Fruit fly (Drosophila melanogaster) whole organism, embryonic: ENCODE results near the gene SIFaR.

Experiments used
- ATbp ChIP-seq: fragments of 200-800 bp; sonication (Bioruptor generic); optimal IDR thresholded peaks from 2 replicates; lab custom pipeline; 2017; ENCODE audit warnings: missing biosample characterization, mild to moderate bottlenecking, missing genetic modification characterization, missing genetic modification reagents
- Bteb2 ChIP-seq: fragments of 200-800 bp; sonication (Bioruptor generic); optimal IDR thresholded peaks from 2 replicates; lab custom pipeline; 2016; ENCODE audit warnings: missing biosample characterization, missing genetic modification characterization
- CG11093 ChIP-seq: fragments of 200-800 bp; sonication (Bioruptor generic); IDR thresholded peaks from 3 replicates; pipeline ENCODE4 v1.3.6; 2022; ENCODE audit warnings: missing biosample characterization, missing genetic modification characterization
- CG11723 ChIP-seq: fragments of 200-800 bp; sonication (Bioruptor generic); optimal IDR thresholded peaks from 2 replicates; lab custom pipeline; 2017; ENCODE audit warnings: missing biosample characterization, mild to moderate bottlenecking, missing genetic modification characterization
- CG12659 ChIP-seq: fragments of 200-800 bp; sonication (Bioruptor generic); optimal IDR thresholded peaks from 3 replicates; lab custom pipeline; 2017; ENCODE audit warnings: mild to moderate bottlenecking, missing biosample characterization, missing genetic modification reagents, missing genetic modification characterization
- CG14014 ChIP-seq: fragments of 200-800 bp; sonication (Bioruptor generic); IDR thresholded peaks from 2 replicates; pipeline ENCODE4 v1.3.6; 2022; ENCODE audit warnings: missing biosample characterization, missing genetic modification characterization
- CG14441 ChIP-seq: fragments of 200-800 bp; sonication (Bioruptor generic); IDR thresholded peaks from 2 replicates; pipeline ENCODE4 v1.3.6; 2022; ENCODE audit warnings: missing biosample characterization, missing genetic modification characterization
- CG15601 ChIP-seq: fragments of 200-800 bp; sonication (Bioruptor generic); optimal IDR thresholded peaks from 3 replicates; lab custom pipeline; 2019; ENCODE audit warnings: missing biosample characterization, mild to moderate bottlenecking, missing genetic modification characterization, moderate library complexity
- CG1602 ChIP-seq: fragments of 200-800 bp; sonication (Bioruptor generic); optimal IDR thresholded peaks from 3 replicates; lab custom pipeline; 2016; ENCODE audit warnings: missing biosample characterization, missing genetic modification characterization
- CG17361 ChIP-seq: fragments of 200-800 bp; sonication (Bioruptor generic); IDR thresholded peaks from 3 replicates; pipeline ENCODE4 v1.3.6; 2022; ENCODE audit warnings: missing biosample characterization, missing genetic modification characterization
- CG2116 ChIP-seq: fragments of 200-800 bp; sonication (Bioruptor generic); optimal IDR thresholded peaks from 3 replicates; lab custom pipeline; 2018; ENCODE audit warnings: missing biosample characterization, mild to moderate bottlenecking, missing genetic modification characterization
- CG3995 ChIP-seq: fragments of 200-800 bp; sonication (Bioruptor generic); optimal IDR thresholded peaks from 3 replicates; lab custom pipeline; 2016; ENCODE audit warnings: missing biosample characterization, missing genetic modification characterization
- CG6175 ChIP-seq: fragments of 200-800 bp; sonication (Bioruptor generic); IDR thresholded peaks from 3 replicates; pipeline ENCODE4 v1.3.6; 2022; ENCODE audit warnings: missing biosample characterization, missing genetic modification characterization
- CG6765 ChIP-seq: fragments of 200-800 bp; sonication (Bioruptor generic); optimal IDR thresholded peaks from 3 replicates; lab custom pipeline; 2017; ENCODE audit warnings: missing biosample characterization, mild to moderate bottlenecking, missing genetic modification characterization
- CG7928 ChIP-seq: fragments of 200-800 bp; sonication (Bioruptor generic); optimal IDR thresholded peaks from 2 replicates; lab custom pipeline; 2017; ENCODE audit warnings: missing biosample characterization, mild to moderate bottlenecking, missing genetic modification characterization
- CG7963 ChIP-seq: fragments of 200-800 bp; sonication (Bioruptor generic); IDR thresholded peaks from 3 replicates; pipeline ENCODE4 v1.3.6; 2022; ENCODE audit warnings: missing biosample characterization, missing genetic modification characterization; ENCODE audit not compliant: partially characterized antibody
- CG8478 ChIP-seq: fragments of >200 bp; optimal IDR thresholded peaks from 2 replicates; lab custom pipeline; 2018
- Chrac-16 ChIP-seq: fragments of 200-800 bp; sonication (Bioruptor generic); optimal IDR thresholded peaks from 3 replicates; lab custom pipeline; 2016; ENCODE audit warnings: missing biosample characterization, missing genetic modification characterization
- CoRest ChIP-seq: fragments of 200-800 bp; sonication (Bioruptor generic); optimal IDR thresholded peaks from 3 replicates; lab custom pipeline; 2018; ENCODE audit warnings: missing biosample characterization, mild to moderate bottlenecking, missing genetic modification characterization, moderate library complexity
- Doc2 ChIP-seq: fragments of 200-800 bp; sonication (Bioruptor generic); IDR thresholded peaks from 2 replicates; pipeline ENCODE4 v1.3.6; 2022; ENCODE audit warnings: missing biosample characterization, missing genetic modification characterization
- Dref ChIP-seq: fragments of 200-800 bp; sonication (Bioruptor generic); IDR thresholded peaks from 2 replicates; pipeline ENCODE4 v1.3.6; 2022; ENCODE audit warnings: missing biosample characterization, missing genetic modification characterization
- ERR ChIP-seq: fragments of 200-800 bp; sonication (Bioruptor generic); optimal IDR thresholded peaks from 2 replicates; lab custom pipeline; 2016; ENCODE audit warnings: missing biosample characterization, missing genetic modification characterization
- Ets65A ChIP-seq: fragments of 200-800 bp; sonication (Bioruptor generic); peaks from one replicate; lab custom pipeline; 2016; ENCODE audit warnings: missing biosample characterization, missing genetic modification characterization
- GATAe ChIP-seq: fragments of 200-800 bp; sonication (Bioruptor generic); conservative IDR thresholded peaks from 2 replicates; pipeline ENCODE4 v1.3.6; 2022; ENCODE audit warnings: missing biosample characterization, missing genetic modification characterization
- HLH54F ChIP-seq: fragments of 200-800 bp; sonication (Bioruptor generic); optimal IDR thresholded peaks from 3 replicates; lab custom pipeline; 2016; ENCODE audit warnings: missing biosample characterization, missing genetic modification characterization
- HmgZ ChIP-seq: fragments of 200-800 bp; sonication (Bioruptor generic); optimal IDR thresholded peaks from 2 replicates; lab custom pipeline; 2018; ENCODE audit warnings: missing biosample characterization, mild to moderate bottlenecking, missing genetic modification characterization
- Hr78 ChIP-seq, 2 experiments: fragments of 200-800 bp in 1 of 2; fragments of >200 bp in 1 of 2; sonication (Bioruptor generic) in 1 of 2; optimal IDR thresholded peaks; 2 replicates each; lab custom pipeline; 2017 to 2019; ENCODE audit warnings: missing biosample characterization in 2 of 2, missing genetic modification characterization in 2 of 2, mild to moderate bottlenecking in 1 of 2, moderate library complexity in 1 of 2
- MESR4 ChIP-seq: fragments of 200-800 bp; sonication (Bioruptor generic); optimal IDR thresholded peaks from 2 replicates; lab custom pipeline; 2018; ENCODE audit warnings: missing biosample characterization, mild to moderate bottlenecking, missing genetic modification characterization, moderate library complexity
- Opbp ChIP-seq: fragments of 200-800 bp; sonication (Bioruptor generic); IDR thresholded peaks from 3 replicates; pipeline ENCODE4 v1.3.6; 2022; ENCODE audit warnings: missing biosample characterization, missing genetic modification characterization; ENCODE audit not compliant: partially characterized antibody
- Pdp1 ChIP-seq, 2 experiments: fragments of 200-800 bp; sonication (Bioruptor generic); optimal IDR thresholded peaks; 3 replicates each; lab custom pipeline; 2016; ENCODE audit warnings: missing biosample characterization in 2 of 2, missing genetic modification characterization in 2 of 2, mild to moderate bottlenecking in 1 of 2, moderate library complexity in 1 of 2
- Poxn ChIP-seq: fragments of 200-800 bp; sonication (Bioruptor generic); IDR thresholded peaks from 2 replicates; pipeline ENCODE4 v1.3.6; 2022; ENCODE audit warnings: missing biosample characterization, missing genetic modification characterization
- Ptx1 ChIP-seq: fragments of 200-800 bp; sonication (Bioruptor generic); IDR thresholded peaks from 2 replicates; pipeline ENCODE4 v1.3.6; 2022; ENCODE audit warnings: missing biosample characterization, missing genetic modification characterization
- Sox100B ChIP-seq: fragments of 200-800 bp; sonication (Bioruptor generic); optimal IDR thresholded peaks from 3 replicates; lab custom pipeline; 2018; ENCODE audit warnings: missing biosample characterization, mild to moderate bottlenecking, missing genetic modification characterization
- Sry-δ ChIP-seq: fragments of 200-800 bp; sonication (Bioruptor generic); optimal IDR thresholded peaks from 2 replicates; lab custom pipeline; 2016; ENCODE audit warnings: missing biosample characterization, missing genetic modification characterization
- Ssrp ChIP-seq: fragments of 200-800 bp; sonication (Bioruptor generic); optimal IDR thresholded peaks from 2 replicates; lab custom pipeline; 2018; ENCODE audit warnings: missing biosample characterization, mild to moderate bottlenecking, missing genetic modification characterization, moderate library complexity
- TFAM ChIP-seq: fragments of 200-800 bp; sonication (Bioruptor generic); optimal IDR thresholded peaks from 2 replicates; lab custom pipeline; 2017; ENCODE audit warnings: missing biosample characterization, missing genetic modification characterization, inconsistent platforms
- Taf1 ChIP-seq: fragments of 200-800 bp; sonication (Bioruptor generic); IDR thresholded peaks from 2 replicates; pipeline ENCODE4 v1.3.6; 2022; ENCODE audit warnings: missing biosample characterization, missing genetic modification characterization
- br ChIP-seq: fragments of >200 bp; optimal IDR thresholded peaks from 2 replicates; lab custom pipeline; 2017
- dmrt99B ChIP-seq: fragments of 200-800 bp; sonication (Bioruptor generic); optimal IDR thresholded peaks from 2 replicates; lab custom pipeline; 2018; ENCODE audit warnings: missing biosample characterization, mild to moderate bottlenecking, missing genetic modification characterization, moderate library complexity
- dysf ChIP-seq: fragments of 200-800 bp; sonication (Bioruptor generic); IDR thresholded peaks from 3 replicates; pipeline ENCODE4 v1.3.6; 2022; ENCODE audit warnings: missing biosample characterization, missing genetic modification characterization
- emc ChIP-seq: fragments of 200-800 bp; sonication (Bioruptor generic); optimal IDR thresholded peaks from 2 replicates; lab custom pipeline; 2016; ENCODE audit warnings: missing biosample characterization, missing genetic modification characterization
- exex ChIP-seq: fragments of 200-800 bp; sonication (Bioruptor generic); optimal IDR thresholded peaks from 4 replicates; lab custom pipeline; 2018; ENCODE audit warnings: missing biosample characterization, mild to moderate bottlenecking, missing genetic modification characterization, moderate library complexity
- fd64A ChIP-seq: fragments of 200-800 bp; sonication (Bioruptor generic); optimal IDR thresholded peaks from 3 replicates; lab custom pipeline; 2018; ENCODE audit warnings: missing biosample characterization, mild to moderate bottlenecking, missing genetic modification characterization
- fd96Cb ChIP-seq: fragments of 200-800 bp; sonication (Bioruptor generic); optimal IDR thresholded peaks from 2 replicates; lab custom pipeline; 2018; ENCODE audit warnings: missing biosample characterization, mild to moderate bottlenecking, missing genetic modification characterization, moderate library complexity
- gcm ChIP-seq: fragments of 200-800 bp; sonication (Bioruptor generic); optimal IDR thresholded peaks from 2 replicates; lab custom pipeline; 2019; ENCODE audit warnings: missing biosample characterization, mild to moderate bottlenecking, missing genetic modification characterization, moderate library complexity
- jing ChIP-seq: fragments of 200-800 bp; sonication (Bioruptor generic); optimal IDR thresholded peaks from 2 replicates; lab custom pipeline; 2018; ENCODE audit warnings: missing biosample characterization, mild to moderate bottlenecking, missing genetic modification characterization
- mirr ChIP-seq: fragments of 200-800 bp; sonication (Bioruptor generic); optimal IDR thresholded peaks from 3 replicates; lab custom pipeline; 2018; ENCODE audit warnings: missing biosample characterization, mild to moderate bottlenecking, missing genetic modification characterization
- mld ChIP-seq: fragments of 200-800 bp; sonication (Bioruptor generic); IDR thresholded peaks from 3 replicates; pipeline ENCODE4 v1.3.6; 2022; ENCODE audit warnings: missing biosample characterization, missing genetic modification characterization; ENCODE audit not compliant: partially characterized antibody
- slbo ChIP-seq: fragments of 200-800 bp; sonication (Bioruptor generic); IDR thresholded peaks from 2 replicates; pipeline ENCODE4 v1.3.6; 2022; ENCODE audit warnings: missing biosample characterization, missing genetic modification characterization
- slou ChIP-seq: fragments of 200-800 bp; sonication (Bioruptor generic); optimal IDR thresholded peaks from 3 replicates; lab custom pipeline; 2016; ENCODE audit warnings: missing biosample characterization, missing genetic modification characterization
- sna ChIP-seq: fragments of 200-800 bp; sonication (Bioruptor generic); IDR thresholded peaks from 2 replicates; pipeline ENCODE4 v1.3.6; 2022; ENCODE audit warnings: missing biosample characterization, missing genetic modification characterization; ENCODE audit not compliant: partially characterized antibody
- so ChIP-seq: fragments of 200-800 bp; sonication (Bioruptor generic); IDR thresholded peaks from 3 replicates; pipeline ENCODE4 v1.3.6; 2022; ENCODE audit warnings: missing biosample characterization, missing genetic modification characterization

The SIFaR gene

dm6 chr3R:21271208-21271607 is 22.6 kb downstream of the SIFaR start (continued):
- TF ChIP-seq CG3995 (GFP tag; lab: Kevin White, UChicago): no peak
- no peak for TF ChIP-seq CG11093 (GFP tag; lab: Robert Waterston, UW)
- TF ChIP-seq MESR4 (GFP tag; lab: Kevin White, UChicago): no peak
- TF ChIP-seq CG15601: peak; percentile 49
- TF ChIP-seq Doc2 (GFP tag; lab: Robert Waterston, UW): no peak
- TF ChIP-seq slou (GFP tag; lab: Kevin White, UChicago): no peak
- TF ChIP-seq Opbp (GFP tag; lab: Robert Waterston, UW): no peak
- TF ChIP-seq exex: peak; percentile 27
- TF ChIP-seq sna (GFP tag; lab: Robert Waterston, UW): no peak
- no peak for TF ChIP-seq dysf (GFP tag; lab: Robert Waterston, UW)
- peak; percentile 22 for TF ChIP-seq dmrt99B (tag; lab: Kevin White, UChicago)
- no peak for TF ChIP-seq Ptx1 (GFP tag; lab: Robert Waterston, UW)
- peak; percentile 62 for TF ChIP-seq mirr (GFP tag; lab: Kevin White, UChicago)
- TF ChIP-seq HLH54F (GFP tag; lab: Kevin White, UChicago): no peak
- TF ChIP-seq br (lab: Kevin White, UChicago): no peak
- TF ChIP-seq CG1602 (GFP tag; lab: Kevin White, UChicago): no peak
- TF ChIP-seq CG6765 (GFP tag; lab: Kevin White, UChicago): no peak
- no peak for TF ChIP-seq Sry-δ (GFP tag; lab: Kevin White, UChicago)
- no peak for TF ChIP-seq Chrac-16 (GFP tag; lab: Kevin White, UChicago)
- TF ChIP-seq emc (GFP tag; lab: Kevin White, UChicago): no peak
- no peak for TF ChIP-seq CG6175 (GFP tag; lab: Robert Waterston, UW)
- TF ChIP-seq CG14441 (GFP tag; lab: Robert Waterston, UW): no peak
- no peak for TF ChIP-seq CG11723
- TF ChIP-seq ATbp (GFP tag; lab: Kevin White, UChicago): peak; percentile 75
- no peak for TF ChIP-seq slbo (GFP tag; lab: Robert Waterston, UW)
- 0 out of 3 replicates have a peak, but pooled peaks have one; percentile 17 for TF ChIP-seq so (GFP tag; lab: Robert Waterston, UW)
- no peak for TF ChIP-seq TFAM
- TF ChIP-seq CG7928: no peak
- TF ChIP-seq fd96Cb (tag; lab: Kevin White, UChicago): no peak
- no peak for TF ChIP-seq Taf1 (GFP tag; lab: Robert Waterston, UW)
- peak; percentile 16 for TF ChIP-seq Sox100B (GFP tag; lab: Kevin White, UChicago)
- TF ChIP-seq Poxn (GFP tag; lab: Robert Waterston, UW): no peak
- TF ChIP-seq CG2116 (GFP tag; lab: Kevin White, UChicago): no peak
- no peak for TF ChIP-seq Ssrp (tag; lab: Kevin White, UChicago)
- peak in 1 of 2 experiments; percentile 19 for TF ChIP-seq Hr78 (GFP tag; optimal IDR thresholded peaks at IDR 0.05; lab: Kevin White, UChicago)
- no peak for TF ChIP-seq Bteb2 (GFP tag; lab: Kevin White, UChicago)
- TF ChIP-seq mld: no peak
- no peak for TF ChIP-seq GATAe
- TF ChIP-seq jing (GFP tag; lab: Kevin White, UChicago): no peak
- TF ChIP-seq CG7963 (GFP tag; lab: Robert Waterston, UW): no peak
- TF ChIP-seq Pdp1 (GFP tag; optimal IDR thresholded peaks at IDR 0.05; lab: Kevin White, UChicago): no peak
- no peak for TF ChIP-seq CG12659 (GFP tag; lab: Kevin White, UChicago)
- no peak for TF ChIP-seq ERR (GFP tag; lab: Kevin White, UChicago)
- TF ChIP-seq CoRest (tag; lab: Kevin White, UChicago): peak; percentile 10
- no peak for TF ChIP-seq CG8478 (lab: Kevin White, UChicago)
- no peak for TF ChIP-seq gcm (GFP tag; lab: Kevin White, UChicago)
- TF ChIP-seq fd64A: peak; percentile 23
- TF ChIP-seq CG17361 (GFP tag; lab: Robert Waterston, UW): no peak
- peak; percentile 17 for TF ChIP-seq HmgZ (tag; lab: Kevin White, UChicago)
- no peak for TF ChIP-seq CG14014 (GFP tag; lab: Robert Waterston, UW)
- no peak for TF ChIP-seq Dref (GFP tag; lab: Robert Waterston, UW)
- no peak for TF ChIP-seq Ets65A
